Fruit fly (Drosophila melanogaster) whole organism, pupa: ENCODE results near the gene CG2247.

Experiments used
- CG10348 ChIP-seq: fragments of 200-800 bp; sonication (Bioruptor generic); IDR thresholded peaks from 2 replicates; pipeline ENCODE4 v1.3.6; 2022; ENCODE audit warnings: missing biosample characterization, missing genetic modification characterization
- CG12605 ChIP-seq: fragments of 200-800 bp; sonication (Bioruptor generic); IDR thresholded peaks from 2 replicates; pipeline ENCODE4 v1.3.6; 2022; ENCODE audit warnings: missing biosample characterization, missing genetic modification characterization
- CG13204 ChIP-seq: fragments of 200-800 bp; sonication (Bioruptor generic); optimal IDR thresholded peaks from 2 replicates; lab custom pipeline; 2018; ENCODE audit warnings: missing biosample characterization, mild to moderate bottlenecking, missing genetic modification characterization, moderate library complexity
- CG14655 ChIP-seq: fragments of 200-800 bp; sonication (Bioruptor generic); optimal IDR thresholded peaks from 3 replicates; lab custom pipeline; 2017; ENCODE audit warnings: mild to moderate bottlenecking, missing biosample characterization, missing genetic modification reagents, missing genetic modification characterization
- CG15710 ChIP-seq: fragments of 200-800 bp; sonication (Bioruptor generic); optimal IDR thresholded peaks from 2 replicates; lab custom pipeline; 2018; ENCODE audit warnings: missing biosample characterization, mild to moderate bottlenecking, missing genetic modification characterization, moderate library complexity
- CG17806 ChIP-seq: fragments of 200-800 bp; sonication (Bioruptor generic); optimal IDR thresholded peaks from 2 replicates; lab custom pipeline; 2018; ENCODE audit warnings: missing biosample characterization, mild to moderate bottlenecking, missing genetic modification characterization, moderate library complexity
- CG32121 ChIP-seq: fragments of 200-800 bp; sonication (Bioruptor generic); IDR thresholded peaks from 2 replicates; pipeline ENCODE4 v1.3.6; 2022; ENCODE audit warnings: missing biosample characterization, missing genetic modification characterization
- CG34367 ChIP-seq: fragments of 200-800 bp; sonication (Bioruptor generic); optimal IDR thresholded peaks from 2 replicates; lab custom pipeline; 2018; ENCODE audit warnings: missing biosample characterization, mild to moderate bottlenecking, missing genetic modification characterization
- CG4496 ChIP-seq: fragments of 200-800 bp; sonication (Bioruptor generic); IDR thresholded peaks from 3 replicates; pipeline ENCODE4 v1.3.6; 2022; ENCODE audit warnings: missing biosample characterization, missing genetic modification characterization
- CG8159 ChIP-seq: fragments of 200-800 bp; sonication (Bioruptor generic); optimal IDR thresholded peaks from 3 replicates; lab custom pipeline; 2018; ENCODE audit warnings: missing biosample characterization, mild to moderate bottlenecking, missing genetic modification characterization, moderate library complexity
- CG8301 ChIP-seq: fragments of 200-800 bp; sonication (Bioruptor generic); optimal IDR thresholded peaks from 2 replicates; lab custom pipeline; 2018; ENCODE audit warnings: missing biosample characterization, mild to moderate bottlenecking, missing genetic modification characterization
- CG9948 ChIP-seq: fragments of 200-800 bp; sonication (Bioruptor generic); optimal IDR thresholded peaks from 2 replicates; lab custom pipeline; 2018; ENCODE audit warnings: missing biosample characterization, mild to moderate bottlenecking, missing genetic modification characterization, moderate library complexity
- D1 ChIP-seq: fragments of 200-800 bp; sonication (Bioruptor generic); optimal IDR thresholded peaks from 2 replicates; lab custom pipeline; 2018; ENCODE audit warnings: missing biosample characterization, mild to moderate bottlenecking, missing genetic modification characterization, moderate library complexity
- EcR ChIP-seq: fragments of 200-800 bp; sonication (Bioruptor generic); optimal IDR thresholded peaks from 3 replicates; lab custom pipeline; 2019; ENCODE audit warnings: missing biosample characterization, missing genetic modification characterization, mild to moderate bottlenecking, moderate library complexity, missing genetic modification reagents
- Ets98B ChIP-seq: fragments of 200-800 bp; sonication (Bioruptor generic); IDR thresholded peaks from 2 replicates; pipeline ENCODE4 v1.3.6; 2022; ENCODE audit warnings: missing biosample characterization, missing genetic modification characterization
- Pif1A ChIP-seq: fragments of 200-800 bp; sonication (Bioruptor generic); optimal IDR thresholded peaks from 3 replicates; lab custom pipeline; 2016; ENCODE audit warnings: missing biosample characterization, missing genetic modification characterization
- Pif1B ChIP-seq: fragments of 200-800 bp; sonication (Bioruptor generic); optimal IDR thresholded peaks from 3 replicates; lab custom pipeline; 2016; ENCODE audit warnings: missing biosample characterization, missing genetic modification characterization
- Snoo ChIP-seq: fragments of 200-800 bp; sonication (Bioruptor generic); optimal IDR thresholded peaks from 3 replicates; lab custom pipeline; 2017; ENCODE audit warnings: missing biosample characterization, mild to moderate bottlenecking, missing genetic modification characterization, inconsistent platforms
- fd96Ca ChIP-seq: fragments of 200-800 bp; sonication (Bioruptor generic); IDR thresholded peaks from 3 replicates; pipeline ENCODE4 v1.3.6; 2022; ENCODE audit warnings: missing biosample characterization, missing genetic modification characterization
- gl ChIP-seq: fragments of 200-800 bp; sonication (Bioruptor generic); optimal IDR thresholded peaks from 2 replicates; lab custom pipeline; 2018; ENCODE audit warnings: missing biosample characterization, mild to moderate bottlenecking, missing genetic modification characterization
- rn ChIP-seq: fragments of 200-800 bp; sonication (Bioruptor generic); IDR thresholded peaks from 2 replicates; pipeline ENCODE4 v1.3.6; 2022; ENCODE audit warnings: missing biosample characterization, missing genetic modification characterization

Gene CG2247

DNA sequence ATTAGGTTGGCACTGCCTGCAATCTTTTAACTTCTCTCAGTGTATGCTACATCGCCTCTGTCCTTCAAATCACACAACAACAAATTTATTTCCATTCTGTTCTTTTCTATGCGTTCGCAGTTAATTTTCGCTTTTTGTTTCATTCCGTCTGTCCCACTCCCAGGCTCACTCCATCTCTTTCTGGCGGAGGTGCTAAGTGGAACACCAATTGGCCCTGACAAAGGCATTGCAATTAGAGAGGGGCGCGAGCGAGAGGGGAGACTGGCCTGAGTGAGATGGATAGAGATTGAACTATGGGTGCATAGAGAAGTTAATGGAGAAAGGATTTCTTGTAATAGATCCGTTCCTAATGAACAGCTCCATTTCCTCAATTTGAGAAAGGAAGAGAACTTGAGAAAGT is 29.0 kb upstream of the CG2247 start:
- no peak for TF ChIP-seq CG32121 (GFP tag; lab: Robert Waterston, UW)
- peak; percentile 2 for TF ChIP-seq CG17806

DNA sequence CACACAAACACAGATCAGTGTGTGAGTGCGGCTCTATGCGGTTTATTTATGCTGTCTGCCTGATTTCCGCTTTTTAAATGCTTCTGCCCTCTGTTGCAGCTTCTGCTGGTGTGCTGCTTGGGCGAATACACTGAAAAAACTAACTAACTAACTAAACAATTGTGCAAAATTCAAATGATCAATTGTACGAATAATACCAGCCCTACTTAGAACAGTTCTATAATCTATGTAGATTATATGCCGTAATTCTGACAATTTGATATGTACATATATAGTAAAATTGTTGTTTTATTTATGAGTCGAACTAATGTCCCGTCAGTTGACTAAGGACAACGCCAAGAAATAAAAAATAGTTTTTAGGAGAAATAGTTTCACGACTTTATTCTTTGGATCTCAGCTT is 21.7 kb upstream of the CG2247 start:
- TF ChIP-seq CG8159 (tag; lab: Kevin White, UChicago) (peak; percentile 45), CG17806 (peak; percentile 60), CG8301 (tag; lab: Kevin White, UChicago) (peak; percentile 42), CG34367 (tag; lab: Kevin White, UChicago) (peak; percentile 44), CG14655 (GFP tag; lab: Kevin White, UChicago) (peak; percentile 32), CG15710 (tag; lab: Kevin White, UChicago) (peak; percentile 51), CG9948 (tag; lab: Kevin White, UChicago) (peak; percentile 37)

DNA sequence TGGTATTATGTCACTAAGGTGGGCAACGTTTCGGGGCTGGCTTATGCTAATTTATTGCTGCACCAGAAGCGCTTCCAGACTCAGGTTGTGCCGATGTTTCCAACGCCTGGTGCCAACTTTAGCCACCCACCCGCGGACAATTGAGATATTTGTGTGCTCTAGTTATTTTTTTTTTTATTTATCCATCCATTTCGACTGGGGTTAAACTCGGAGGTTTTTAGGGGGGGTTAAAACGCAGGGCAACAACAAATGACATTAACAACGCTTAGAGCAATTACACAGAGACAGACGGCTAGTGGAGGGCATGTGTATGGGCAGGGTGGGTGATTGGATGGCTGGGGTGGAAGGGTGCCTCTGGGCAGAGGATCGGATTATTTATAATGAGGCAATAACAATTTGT is 20.3 kb upstream of the CG2247 start:
- no peak for TF ChIP-seq CG10348
- TF ChIP-seq CG8159 (tag; lab: Kevin White, UChicago): no peak
- no peak for TF ChIP-seq CG12605
- TF ChIP-seq gl (tag; lab: Kevin White, UChicago): no peak
- no peak for TF ChIP-seq Ets98B (GFP tag; lab: Robert Waterston, UW)
- TF ChIP-seq EcR (GFP tag; lab: Kevin White, UChicago): no peak
- no peak for TF ChIP-seq CG8301 (tag; lab: Kevin White, UChicago)
- no peak for TF ChIP-seq CG14655 (GFP tag; lab: Kevin White, UChicago)
- TF ChIP-seq Pif1B: no peak
- no peak for TF ChIP-seq D1
- no peak for TF ChIP-seq fd96Ca (GFP tag; lab: Robert Waterston, UW)
- TF ChIP-seq CG34367 (tag; lab: Kevin White, UChicago): no peak
- TF ChIP-seq Snoo (tag; lab: Kevin White, UChicago): no peak
- no peak for TF ChIP-seq CG9948 (tag; lab: Kevin White, UChicago)
- no peak for TF ChIP-seq CG32121 (GFP tag; lab: Robert Waterston, UW)
- no peak for TF ChIP-seq CG4496
- TF ChIP-seq CG15710 (tag; lab: Kevin White, UChicago): no peak

DNA sequence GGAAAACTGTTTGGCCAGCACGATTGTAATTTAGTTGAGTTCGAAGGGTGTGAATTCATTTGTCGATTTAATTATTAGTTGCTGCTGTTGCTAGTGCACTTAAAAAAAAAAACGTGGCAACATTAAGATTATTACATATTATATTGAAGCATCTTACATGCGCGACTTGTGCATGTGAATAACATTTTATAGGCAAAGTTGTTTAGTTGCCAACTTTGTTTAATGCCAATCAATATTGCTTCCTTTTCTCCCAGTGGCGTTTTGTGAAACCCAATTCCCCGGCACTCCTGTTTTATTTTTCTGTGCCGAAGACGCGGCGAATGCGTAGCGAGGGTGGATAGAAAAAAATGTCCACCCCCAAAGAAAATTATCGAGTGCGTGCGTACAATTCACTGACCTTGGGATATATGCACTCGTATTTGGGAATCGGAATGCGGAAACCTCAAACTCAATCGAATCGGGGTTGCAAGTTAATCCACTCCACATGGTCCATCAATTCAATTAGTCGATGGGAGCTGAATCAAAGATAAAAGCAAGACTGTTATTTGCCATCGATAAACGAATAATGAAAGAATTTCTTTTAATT is 17.6 kb upstream of the CG2247 start:
- 0 out of 3 replicates have a peak, but pooled peaks have one; percentile 26 for TF ChIP-seq CG4496
- TF ChIP-seq Pif1B: no peak
- peak; percentile 19 for TF ChIP-seq Pif1A (GFP tag; lab: Kevin White, UChicago)
- no peak for TF ChIP-seq CG8159 (tag; lab: Kevin White, UChicago)
- TF ChIP-seq CG13204 (GFP tag; lab: Kevin White, UChicago): no peak

DNA sequence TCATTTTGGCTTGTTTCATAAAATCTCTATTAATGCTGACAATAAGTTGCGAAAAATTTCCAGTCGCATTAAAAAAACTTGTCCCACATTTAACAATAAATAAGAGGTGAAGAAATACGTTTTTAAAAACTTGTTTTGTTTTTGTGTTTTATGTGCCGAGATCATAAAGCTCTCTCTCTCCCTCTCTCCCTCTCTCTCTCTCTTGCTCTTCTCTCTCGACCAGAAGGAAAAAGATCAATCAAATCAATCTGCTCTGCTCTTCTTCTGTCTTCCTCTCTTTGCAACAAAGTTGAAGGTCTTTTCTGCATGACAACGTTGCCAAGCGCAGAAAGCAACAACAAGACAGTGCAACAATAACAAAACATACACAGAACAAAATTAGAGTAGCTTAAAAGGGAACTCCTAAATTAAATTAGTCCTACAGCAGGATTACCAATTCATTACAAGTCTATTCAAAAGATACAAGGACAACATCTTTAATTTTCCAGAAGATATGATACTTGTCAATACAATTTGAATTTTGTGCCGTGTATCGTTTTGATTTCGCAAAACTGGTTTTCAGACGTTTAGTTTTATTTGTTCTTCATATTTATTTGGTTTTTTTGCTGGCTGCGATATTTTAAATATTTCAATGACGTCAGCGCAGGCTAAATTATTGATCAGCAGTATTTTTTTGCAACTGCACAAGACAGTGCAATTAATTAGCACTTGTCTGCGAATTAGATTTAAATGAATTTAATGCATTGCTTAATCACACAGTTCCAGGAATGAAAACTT is 11.4 kb upstream of the CG2247 start:
- TF ChIP-seq CG15710 (tag; lab: Kevin White, UChicago): peak; percentile 97
- TF ChIP-seq CG13204 (GFP tag; lab: Kevin White, UChicago): peak; percentile 89
- peak; percentile 97 for TF ChIP-seq CG34367 (tag; lab: Kevin White, UChicago)
- peak; percentile 93 for TF ChIP-seq CG8301 (tag; lab: Kevin White, UChicago)
- peak; percentile 84 for TF ChIP-seq Snoo (tag; lab: Kevin White, UChicago)
- peak; percentile 95 for TF ChIP-seq CG8159 (tag; lab: Kevin White, UChicago)
- peak; percentile 95 for TF ChIP-seq CG32121 (GFP tag; lab: Robert Waterston, UW)
- peak; percentile 97 for TF ChIP-seq CG17806
- peak; percentile 96 for TF ChIP-seq Pif1B
- peak; percentile 95 for TF ChIP-seq gl (tag; lab: Kevin White, UChicago)
- TF ChIP-seq D1: peak; percentile 90
- peak; percentile 87 for TF ChIP-seq fd96Ca (GFP tag; lab: Robert Waterston, UW)
- TF ChIP-seq rn: peak; percentile 88
- peak; percentile 95 for TF ChIP-seq CG12605
- TF ChIP-seq EcR (GFP tag; lab: Kevin White, UChicago): peak; percentile 92
- TF ChIP-seq CG4496: peak; percentile 98
- TF ChIP-seq Ets98B (GFP tag; lab: Robert Waterston, UW): peak; percentile 95
- TF ChIP-seq CG9948 (tag; lab: Kevin White, UChicago): peak; percentile 95
- TF ChIP-seq CG10348: peak; percentile 65
- peak; percentile 96 for TF ChIP-seq CG14655 (GFP tag; lab: Kevin White, UChicago)
- TF ChIP-seq Pif1A (GFP tag; lab: Kevin White, UChicago): peak; percentile 97

DNA sequence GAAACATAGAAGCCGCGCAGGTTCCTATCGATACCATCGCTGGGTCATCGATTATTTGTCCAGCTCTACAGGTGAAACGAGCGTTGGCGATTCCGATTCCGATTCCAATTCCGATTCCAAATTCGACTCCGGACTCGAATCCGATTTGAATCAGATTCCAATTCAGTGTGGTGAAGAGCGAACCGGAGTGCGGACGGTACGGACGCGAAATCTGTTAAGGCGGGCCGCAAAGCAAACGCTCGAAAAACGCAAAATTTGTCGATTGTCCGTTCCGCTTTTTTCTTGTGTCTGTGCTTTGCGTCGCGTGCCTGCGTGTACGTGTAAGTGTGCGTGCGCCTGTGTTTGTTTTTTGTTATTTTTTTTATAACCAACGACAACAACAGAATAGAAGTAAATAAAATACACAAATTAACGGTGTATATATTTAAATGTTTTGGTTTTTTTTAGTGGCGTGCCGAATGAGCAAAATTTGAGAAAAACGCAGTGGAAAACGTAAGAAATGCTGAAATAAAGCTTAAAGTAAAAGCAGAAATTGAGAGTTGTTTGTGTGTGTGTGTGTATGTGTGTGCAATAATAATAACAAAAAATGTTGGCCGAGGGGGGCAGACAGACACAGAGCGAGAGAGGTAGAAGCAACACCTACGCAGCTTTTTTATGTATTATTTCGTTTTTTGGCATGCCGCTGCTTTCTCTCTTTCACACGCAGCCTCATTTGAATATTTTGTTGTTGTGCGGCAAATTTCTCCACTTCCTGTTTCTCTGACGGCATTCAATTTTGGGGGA is 10.6 kb upstream of the CG2247 start, which contains the start of gene Ptp10D:
TSS of gene Ptp10D (plus strand) at position 150 of the 783 bp plus-strand sequence.
- TF ChIP-seq CG13204 (GFP tag; lab: Kevin White, UChicago): no peak
- peak; percentile 64 for TF ChIP-seq CG4496
- no peak for TF ChIP-seq CG15710 (tag; lab: Kevin White, UChicago)
- no peak for TF ChIP-seq Pif1A (GFP tag; lab: Kevin White, UChicago)
- TF ChIP-seq CG12605: peak; percentile 58; the same call in 1 of the 2 replicates
- TF ChIP-seq CG10348: no peak
- no peak for TF ChIP-seq CG17806
- no peak for TF ChIP-seq EcR (GFP tag; lab: Kevin White, UChicago)
- no peak for TF ChIP-seq D1
- TF ChIP-seq fd96Ca (GFP tag; lab: Robert Waterston, UW): no peak
- TF ChIP-seq CG32121 (GFP tag; lab: Robert Waterston, UW): peak; percentile 56
- peak; percentile 46; the same call in 1 of the 2 replicates for TF ChIP-seq Ets98B (GFP tag; lab: Robert Waterston, UW)
- no peak for TF ChIP-seq CG34367 (tag; lab: Kevin White, UChicago)
- TF ChIP-seq rn: no peak
